Worm (Caenorhabditis elegans): Measurements from ENCODE around the gene rsd-3.

DNA sequence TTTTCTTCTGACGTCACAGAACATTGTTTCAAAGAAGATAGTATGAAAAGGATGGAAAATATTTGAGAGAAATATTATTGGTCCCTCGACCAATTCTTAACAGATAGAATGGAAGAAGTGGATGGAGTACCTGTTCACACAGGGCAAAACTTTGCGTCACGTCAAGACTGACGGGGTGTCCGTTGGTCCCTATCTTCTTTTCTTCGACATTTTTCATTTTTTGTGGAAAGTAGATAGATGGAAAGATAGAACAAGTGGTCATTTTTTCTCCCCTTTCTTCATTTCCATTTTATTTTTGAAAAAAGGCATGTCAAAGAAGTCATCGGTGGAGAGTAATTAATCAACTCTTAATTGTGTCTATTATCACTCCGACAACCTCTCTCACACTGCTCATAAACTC is 20.4 kb downstream of the rsd-3 start:
- no peak for TF ChIP-seq tbx-11 (GFP tag; IDR thresholded peaks at IDR 0.05)
- no peak for TF ChIP-seq ama-1 (optimal IDR thresholded peaks at IDR 0.05)

Measured in whole organism, early embryonic.